Worm (Caenorhabditis elegans) whole organism, early embryonic: ENCODE data around the gene R11G1.2.
A peak's percentile ranks its signal among the peaks of the same experiment; 100 is the strongest.

Experiments
- B0310.2 ChIP-seq: sonication (generic microtip); optimal IDR thresholded peaks from 2 replicates; lab custom pipeline; 2016; ENCODE audit warnings: mild to moderate bottlenecking, missing genetic modification characterization, missing compliant biosample characterization
- F13C5.2 ChIP-seq: sonication (generic microtip); optimal IDR thresholded peaks from 2 replicates; lab custom pipeline; 2017; ENCODE audit warnings: mild to moderate bottlenecking, missing genetic modification characterization, inconsistent platforms, missing compliant biosample characterization
- aly-1 ChIP-seq: sonication (generic microtip); optimal IDR thresholded peaks from 2 replicates; lab custom pipeline; 2016; ENCODE audit warnings: missing genetic modification characterization, missing compliant biosample characterization
- ama-1 ChIP-seq: fragments of 150-350 bp; optimal IDR thresholded peaks from 2 replicates; lab custom pipeline; 2014
- ceh-13 ChIP-seq: fragments of 200-800 bp; sonication (Bioruptor generic); optimal IDR thresholded peaks from 2 replicates; lab custom pipeline; 2018; ENCODE audit warnings: mild to moderate bottlenecking, missing genetic modification characterization, missing compliant biosample characterization
- ceh-36 ChIP-seq: sonication (generic microtip); optimal IDR thresholded peaks from 2 replicates; lab custom pipeline; 2016; ENCODE audit warnings: missing genetic modification characterization, inconsistent platforms, missing compliant biosample characterization
- ets-7 ChIP-seq: sonication (generic microtip); optimal IDR thresholded peaks from 2 replicates; lab custom pipeline; 2016; ENCODE audit warnings: missing genotype, missing genetic modification characterization, missing compliant biosample characterization
- flt-1 ChIP-seq: fragments of 200-800 bp; sonication (Bioruptor generic); IDR thresholded peaks from 2 replicates; pipeline ENCODE4 v1.3.6; 2022; ENCODE audit warnings: missing genetic modification characterization, missing compliant biosample characterization
- hmbx-1 ChIP-seq: sonication (generic microtip); optimal IDR thresholded peaks from 2 replicates; lab custom pipeline; 2016; ENCODE audit warnings: mild to moderate bottlenecking, missing genetic modification characterization, missing compliant biosample characterization
- hmg-4 ChIP-seq: fragments of 200-800 bp; sonication (Bioruptor generic); optimal IDR thresholded peaks from 2 replicates; lab custom pipeline; 2018; ENCODE audit warnings: mild to moderate bottlenecking, missing genetic modification characterization, missing compliant biosample characterization
- hnd-1 ChIP-seq: sonication (generic microtip); optimal IDR thresholded peaks from 2 replicates; lab custom pipeline; 2016; ENCODE audit warnings: missing genetic modification characterization, missing compliant biosample characterization
- pes-1 ChIP-seq: fragments of 200-800 bp; sonication (Bioruptor generic); IDR thresholded peaks from 2 replicates; pipeline ENCODE4 v1.3.6; 2022; ENCODE audit warnings: missing genetic modification reagents, missing genetic modification characterization, missing compliant biosample characterization
- scrt-1 ChIP-seq: fragments of 200-800 bp; sonication (Bioruptor generic); IDR thresholded peaks from 2 replicates; pipeline ENCODE4 v1.3.6; 2022; ENCODE audit warnings: missing genetic modification characterization, missing compliant biosample characterization
- sea-1 ChIP-seq: fragments of 200-800 bp; sonication (Bioruptor generic); conservative IDR thresholded peaks from 2 replicates; pipeline ENCODE4 v1.3.6; 2022; ENCODE audit warnings: missing genetic modification characterization, missing compliant biosample characterization
- tbx-11 ChIP-seq: fragments of 200-800 bp; sonication (Bioruptor generic); IDR thresholded peaks from 2 replicates; pipeline ENCODE4 v1.3.6; 2022; ENCODE audit warnings: missing genetic modification characterization, missing compliant biosample characterization
- tbx-37 ChIP-seq: fragments of 200-800 bp; sonication (Bioruptor generic); conservative IDR thresholded peaks from 2 replicates; pipeline ENCODE4 v1.3.6; 2022; ENCODE audit warnings: missing genetic modification reagents, missing genetic modification characterization, missing compliant biosample characterization
- tra-4 ChIP-seq: sonication (generic microtip); optimal IDR thresholded peaks from 2 replicates; lab custom pipeline; 2017; ENCODE audit warnings: missing genetic modification characterization, missing compliant biosample characterization

The R11G1.2 gene

DNA sequence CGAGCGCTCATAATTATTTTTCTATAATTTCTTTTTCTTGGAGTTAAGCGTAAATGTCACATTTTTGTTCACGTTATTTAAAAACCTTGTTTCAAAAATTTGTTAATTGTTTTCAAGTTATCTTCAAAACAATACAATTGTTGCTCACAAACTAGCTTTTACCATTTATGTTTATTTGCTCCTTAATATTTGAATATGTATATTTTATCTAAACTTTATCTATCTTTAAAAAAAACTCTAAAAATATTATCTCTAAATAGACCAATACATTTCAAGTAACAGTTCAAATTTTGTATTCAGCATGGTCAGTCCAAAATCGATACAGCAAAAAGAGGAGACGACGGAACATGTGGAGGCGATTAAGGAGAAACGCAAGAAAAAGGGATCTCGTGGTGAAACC lies 5.6 kb downstream of the R11G1.2 start, which contains the start of gene R11G1.7:
TSS of gene R11G1.7 (plus strand) at position 301 of the 400 bp plus-strand sequence.
- TF ChIP-seq hmg-4 (no peak), scrt-1 (GFP tag; lab: Robert Waterston, UW) (no peak), hmbx-1 (no peak), ama-1 (lab: Kevin White, UChicago) (no peak), tbx-11 (GFP tag; lab: Robert Waterston, UW) (no peak), ceh-36 (no peak), pes-1 (GFP tag; lab: Robert Waterston, UW) (no peak), hnd-1 (tag; lab: Kevin White, UChicago) (no peak), F13C5.2 (tag; lab: Kevin White, UChicago) (no peak), B0310.2 (tag; lab: Kevin White, UChicago) (no peak), sea-1 (GFP tag; lab: Robert Waterston, UW) (no peak), ets-7 (tag; lab: Kevin White, UChicago) (no peak), tbx-37 (GFP tag; lab: Robert Waterston, UW) (no peak), tra-4 (tag; lab: Kevin White, UChicago) (no peak), flt-1 (no peak), ceh-13 (GFP tag; lab: Kevin White, UChicago) (no peak)

DNA sequence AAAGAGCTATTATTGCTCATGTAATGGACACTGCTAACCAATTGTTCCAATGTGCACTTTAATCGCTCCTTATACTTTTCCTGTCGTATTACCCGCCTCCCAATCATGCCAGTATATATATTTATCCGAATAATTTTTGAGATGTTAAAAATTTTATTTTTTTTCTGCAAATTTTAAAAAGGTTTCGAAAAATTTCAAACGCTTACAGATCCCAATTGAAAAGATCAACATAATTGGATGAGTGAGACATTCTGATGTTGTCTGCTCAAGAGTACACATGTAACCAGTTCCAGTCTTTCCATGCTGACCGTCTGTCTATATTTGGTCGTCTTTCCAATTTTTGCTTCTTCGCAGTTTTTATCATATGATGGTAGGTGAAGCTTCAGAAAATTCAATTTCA lies 8.8 kb downstream of the R11G1.2 start, which contains the start of gene R11G1.1:
TSS of gene R11G1.1 (plus strand) at position 301 of the 400 bp plus-strand sequence.
- TF ChIP-seq ceh-13 (GFP tag; lab: Kevin White, UChicago) (no peak), tra-4 (tag; lab: Kevin White, UChicago) (no peak), ama-1 (lab: Kevin White, UChicago) (no peak), tbx-11 (GFP tag; lab: Robert Waterston, UW) (no peak), aly-1 (no peak), hnd-1 (tag; lab: Kevin White, UChicago) (no peak), sea-1 (GFP tag; lab: Robert Waterston, UW) (no peak), flt-1 (no peak), ceh-36 (no peak), F13C5.2 (tag; lab: Kevin White, UChicago) (no peak), pes-1 (GFP tag; lab: Robert Waterston, UW) (no peak), tbx-37 (GFP tag; lab: Robert Waterston, UW) (no peak), ets-7 (tag; lab: Kevin White, UChicago) (no peak), scrt-1 (GFP tag; lab: Robert Waterston, UW) (no peak), hmg-4 (no peak), hmbx-1 (no peak), B0310.2 (tag; lab: Kevin White, UChicago) (no peak)

- TF ChIP-seq hmg-4 (no peak), pes-1 (GFP tag; lab: Robert Waterston, UW) (no peak), hmbx-1 (no peak), hnd-1 (tag; lab: Kevin White, UChicago) (no peak), tra-4 (tag; lab: Kevin White, UChicago) (no peak), ceh-36 (no peak), tbx-37 (GFP tag; lab: Robert Waterston, UW) (no peak), scrt-1 (GFP tag; lab: Robert Waterston, UW) (no peak), aly-1 (no peak), sea-1 (GFP tag; lab: Robert Waterston, UW) (no peak), ceh-13 (GFP tag; lab: Kevin White, UChicago) (no peak), tbx-11 (GFP tag; lab: Robert Waterston, UW) (no peak), ets-7 (tag; lab: Kevin White, UChicago) (no peak), flt-1 (no peak), B0310.2 (tag; lab: Kevin White, UChicago) (no peak), F13C5.2 (tag; lab: Kevin White, UChicago) (no peak), ama-1 (lab: Kevin White, UChicago) (no peak)
Observed at ce11 chrX:3668842-3669241, 18.4 kb downstream of the R11G1.2 start, which contains the start of gene snet-1. Gene snet-1 (minus strand): TSS chrX:3668942.

- TF ChIP-seq hnd-1 (tag; lab: Kevin White, UChicago) (no peak), F13C5.2 (tag; lab: Kevin White, UChicago) (no peak), flt-1 (no peak), hmbx-1 (no peak), tbx-11 (GFP tag; lab: Robert Waterston, UW) (no peak), hmg-4 (no peak), sea-1 (GFP tag; lab: Robert Waterston, UW) (no peak), tra-4 (tag; lab: Kevin White, UChicago) (no peak), pes-1 (GFP tag; lab: Robert Waterston, UW) (no peak), tbx-37 (GFP tag; lab: Robert Waterston, UW) (no peak), ama-1 (lab: Kevin White, UChicago) (no peak), scrt-1 (GFP tag; lab: Robert Waterston, UW) (no peak), ceh-36 (no peak), B0310.2 (tag; lab: Kevin White, UChicago) (no peak), ceh-13 (GFP tag; lab: Kevin White, UChicago) (no peak), aly-1 (no peak), ets-7 (tag; lab: Kevin White, UChicago) (no peak)
Observed at ce11 chrX:3671998-3672397, 21.6 kb downstream of the R11G1.2 start, which contains the start of gene C02F12.5. Gene C02F12.5 (minus strand): TSS chrX:3672098.

ce11 chrX:3673584-3674108 lies 23.2 kb downstream of the R11G1.2 start, which contains the start of gene ceh-63:
Gene ceh-63 (minus strand): TSS chrX:3674058.
- TF ChIP-seq tbx-37 (GFP tag; lab: Robert Waterston, UW) (no peak), aly-1 (no peak), pes-1 (GFP tag; lab: Robert Waterston, UW) (no peak), hnd-1 (tag; lab: Kevin White, UChicago) (no peak), scrt-1 (GFP tag; lab: Robert Waterston, UW) (no peak), ets-7 (tag; lab: Kevin White, UChicago) (no peak), ama-1 (lab: Kevin White, UChicago) (no peak), tra-4 (tag; lab: Kevin White, UChicago) (no peak)

ce11 chrX:3678507-3679175 lies 28.2 kb downstream of the R11G1.2 start, which contains the start of gene tag-52:
Gene tag-52 (minus strand): TSS chrX:3678557.
- TF ChIP-seq ceh-36 (peak; percentile 34), F13C5.2 (tag; lab: Kevin White, UChicago) (peak; percentile 65), pes-1 (GFP tag; lab: Robert Waterston, UW) (no peak), tbx-37 (GFP tag; lab: Robert Waterston, UW) (no peak), hmg-4 (peak; percentile 88), tra-4 (tag; lab: Kevin White, UChicago) (no peak)
